Worm (Caenorhabditis elegans) whole organism, young adult: ENCODE data around the gene F26D2.10.

ENCODE experiments used
- B0336.3 ChIP-seq: fragments of 200-800 bp; sonication (Bioruptor generic); IDR thresholded peaks from 2 replicates; pipeline ENCODE4 v1.3.6; 2022; ENCODE audit warnings: missing genetic modification characterization, missing compliant biosample characterization
- C17E4.6 ChIP-seq: fragments of 200-800 bp; sonication (Bioruptor generic); IDR thresholded peaks from 2 replicates; pipeline ENCODE4 v1.3.6; 2022; ENCODE audit warnings: missing genetic modification reagents, missing genetic modification characterization, missing compliant biosample characterization
- F10E7.11 ChIP-seq: sonication (generic microtip); optimal IDR thresholded peaks from 2 replicates; lab custom pipeline; 2017; ENCODE audit warnings: mild to moderate bottlenecking, missing genetic modification characterization, moderate library complexity, missing compliant biosample characterization
- F37B4.10 ChIP-seq: fragments of 200-800 bp; sonication (Bioruptor generic); IDR thresholded peaks from 2 replicates; pipeline ENCODE4 v1.3.6; 2022; ENCODE audit warnings: missing genetic modification characterization, missing compliant biosample characterization
- F55B11.4 ChIP-seq: sonication (generic microtip); optimal IDR thresholded peaks from 2 replicates; lab custom pipeline; 2016; ENCODE audit warnings: missing compliant biosample characterization, missing genetic modification characterization, borderline replicate concordance; ENCODE audit not compliant: insufficient read depth
- T26A5.8 ChIP-seq: sonication (generic microtip); optimal IDR thresholded peaks from 2 replicates; lab custom pipeline; 2016; ENCODE audit warnings: missing genetic modification characterization, missing compliant biosample characterization
- Y53G8AR.9 ChIP-seq: fragments of 200-800 bp; sonication (Bioruptor generic); conservative IDR thresholded peaks from 2 replicates; pipeline ENCODE4 v1.3.6; 2022; ENCODE audit warnings: missing genetic modification reagents, missing genetic modification characterization, missing compliant biosample characterization
- Y56A3A.18 ChIP-seq: fragments of 200-800 bp; sonication (Bioruptor generic); IDR thresholded peaks from 2 replicates; pipeline ENCODE4 v1.3.6; 2022; ENCODE audit warnings: missing genetic modification reagents, missing genetic modification characterization, missing compliant biosample characterization
- ZK185.1 ChIP-seq: sonication (generic microtip); optimal IDR thresholded peaks from 2 replicates; lab custom pipeline; 2016; ENCODE audit warnings: mild to moderate bottlenecking, missing genetic modification characterization, missing compliant biosample characterization; ENCODE audit not compliant: poor library complexity, severe bottlenecking
- aptf-2 ChIP-seq: fragments of 200-800 bp; sonication (Bioruptor generic); conservative IDR thresholded peaks from 2 replicates; pipeline ENCODE4 v1.3.6; 2022; ENCODE audit warnings: missing genetic modification reagents, missing genetic modification characterization, missing compliant biosample characterization
- attf-6 ChIP-seq: fragments of 200-800 bp; sonication (Bioruptor generic); IDR thresholded peaks from 2 replicates; pipeline ENCODE4 v1.3.6; 2022; ENCODE audit warnings: missing genetic modification reagents, missing genetic modification characterization, missing compliant biosample characterization
- bed-1 ChIP-seq: fragments of 200-800 bp; sonication (Bioruptor generic); IDR thresholded peaks from 2 replicates; pipeline ENCODE4 v1.3.6; 2022; ENCODE audit warnings: missing genetic modification reagents, missing genetic modification characterization, missing compliant biosample characterization
- ccch-3 ChIP-seq: fragments of 200-800 bp; sonication (Bioruptor generic); optimal IDR thresholded peaks from 2 replicates; lab custom pipeline; 2018; ENCODE audit warnings: mild to moderate bottlenecking, missing genetic modification characterization, missing compliant biosample characterization
- cebp-1 ChIP-seq, 2 experiments: fragments of 200-800 bp in 1 of 2; sonication (Bioruptor generic) in 1 of 2; sonication (generic microtip) in 1 of 2; IDR thresholded peaks in 1 of 2; optimal IDR thresholded peaks in 1 of 2; 2 replicates each; pipeline versions ENCODE4 v1.3.6 to Lab custom; 2017 to 2022; ENCODE audit warnings: missing compliant biosample characterization in 2 of 2, missing genetic modification characterization in 2 of 2, mild to moderate bottlenecking in 1 of 2, missing genetic modification reagents in 1 of 2, moderate library complexity in 1 of 2
- ceh-100 ChIP-seq: fragments of 200-800 bp; sonication (Bioruptor generic); IDR thresholded peaks from 2 replicates; pipeline ENCODE4 v1.3.6; 2022; ENCODE audit warnings: missing genetic modification reagents, missing genetic modification characterization, missing compliant biosample characterization
- ceh-27 ChIP-seq: fragments of 200-800 bp; sonication (Bioruptor generic); optimal IDR thresholded peaks from 2 replicates; lab custom pipeline; 2018; ENCODE audit warnings: mild to moderate bottlenecking, missing genetic modification characterization, moderate library complexity, missing compliant biosample characterization
- ceh-40 ChIP-seq: fragments of 200-800 bp; sonication (Bioruptor generic); IDR thresholded peaks from 2 replicates; pipeline ENCODE4 v1.3.6; 2022; ENCODE audit warnings: missing genetic modification characterization, missing compliant biosample characterization
- ceh-79 ChIP-seq: sonication (generic microtip); optimal IDR thresholded peaks from 2 replicates; lab custom pipeline; 2017; ENCODE audit warnings: mild to moderate bottlenecking, missing genetic modification characterization, missing compliant biosample characterization
- ceh-91 ChIP-seq: fragments of 200-800 bp; sonication (Bioruptor generic); IDR thresholded peaks from 2 replicates; pipeline ENCODE4 v1.3.6; 2022; ENCODE audit warnings: missing genetic modification reagents, missing genetic modification characterization, missing compliant biosample characterization
- efl-1 ChIP-seq: fragments of 150-350 bp; optimal IDR thresholded peaks from 2 replicates; lab custom pipeline; 2014; ENCODE audit warnings: missing biosample characterization, missing genetic modification reagents, missing genetic modification characterization
- ekl-4 ChIP-seq: fragments of 200-800 bp; sonication (Bioruptor generic); IDR thresholded peaks from 2 replicates; pipeline ENCODE4 v1.3.6; 2022; ENCODE audit warnings: missing genetic modification reagents, missing genetic modification characterization, missing compliant biosample characterization
- ets-4 ChIP-seq: fragments of 200-800 bp; sonication (Bioruptor generic); optimal IDR thresholded peaks from 2 replicates; lab custom pipeline; 2018; ENCODE audit warnings: mild to moderate bottlenecking, missing genetic modification characterization, missing compliant biosample characterization
- hlh-26 ChIP-seq: fragments of 200-800 bp; sonication (Bioruptor generic); conservative IDR thresholded peaks from 2 replicates; pipeline ENCODE4 v1.3.6; 2022; ENCODE audit warnings: missing genetic modification reagents, missing genetic modification characterization, missing compliant biosample characterization
- hmg-20 ChIP-seq: fragments of 200-800 bp; sonication (Bioruptor generic); IDR thresholded peaks from 2 replicates; pipeline ENCODE4 v1.3.6; 2022; ENCODE audit warnings: missing genetic modification reagents, missing genetic modification characterization, missing compliant biosample characterization
- hrde-1 ChIP-seq: sonication (generic microtip); optimal IDR thresholded peaks from 2 replicates; lab custom pipeline; 2016; ENCODE audit warnings: missing genetic modification characterization, mild to moderate bottlenecking, missing compliant biosample characterization, moderate library complexity, missing genotype, missing genetic modification reagents, borderline replicate concordance
- hsf-1 ChIP-seq: fragments of 200-800 bp; sonication (Bioruptor generic); IDR thresholded peaks from 2 replicates; pipeline ENCODE4 v1.3.6; 2022; ENCODE audit warnings: missing genetic modification reagents, missing genetic modification characterization, missing compliant biosample characterization
- let-607 ChIP-seq, 2 experiments: fragments of 200-800 bp in 1 of 2; sonication (Bioruptor generic) in 1 of 2; sonication (generic microtip) in 1 of 2; optimal IDR thresholded peaks; 2 replicates each; lab custom pipeline; 2016 to 2018; ENCODE audit warnings: mild to moderate bottlenecking in 2 of 2, missing compliant biosample characterization in 2 of 2, missing genetic modification characterization in 2 of 2, moderate library complexity in 2 of 2, missing genotype in 1 of 2
- lsl-1 ChIP-seq: fragments of 200-800 bp; sonication (Bioruptor generic); optimal IDR thresholded peaks from 2 replicates; lab custom pipeline; 2018; ENCODE audit warnings: mild to moderate bottlenecking, missing genetic modification characterization, moderate library complexity, missing compliant biosample characterization
- madf-10 ChIP-seq: sonication (generic microtip); optimal IDR thresholded peaks from 2 replicates; lab custom pipeline; 2016; ENCODE audit warnings: mild to moderate bottlenecking, missing genetic modification characterization, missing compliant biosample characterization
- madf-3 ChIP-seq: fragments of 200-800 bp; sonication (Bioruptor generic); IDR thresholded peaks from 2 replicates; pipeline ENCODE4 v1.3.6; 2022; ENCODE audit warnings: missing genetic modification reagents, missing genetic modification characterization, missing compliant biosample characterization
- madf-6 ChIP-seq: fragments of 200-800 bp; sonication (Bioruptor generic); IDR thresholded peaks from 2 replicates; pipeline ENCODE4 v1.3.6; 2022; ENCODE audit warnings: missing genetic modification reagents, missing genetic modification characterization, missing compliant biosample characterization
- mes-4 ChIP-seq: sonication (generic microtip); optimal IDR thresholded peaks from 2 replicates; lab custom pipeline; 2016; ENCODE audit warnings: missing genotype, missing genetic modification characterization, missing compliant biosample characterization
- mxl-1 ChIP-seq: sonication (generic microtip); optimal IDR thresholded peaks from 2 replicates; lab custom pipeline; 2016; ENCODE audit warnings: missing genetic modification characterization, missing compliant biosample characterization
- nhr-120 ChIP-seq: fragments of 200-800 bp; sonication (Bioruptor generic); IDR thresholded peaks from 2 replicates; pipeline ENCODE4 v1.3.6; 2022; ENCODE audit warnings: missing genetic modification characterization, missing compliant biosample characterization
- nhr-80 ChIP-seq: sonication (generic microtip); optimal IDR thresholded peaks from 2 replicates; lab custom pipeline; 2016; ENCODE audit warnings: missing genetic modification characterization, missing compliant biosample characterization
- pha-4 ChIP-seq: fragments of 150-350 bp; sonication (generic microtip); optimal IDR thresholded peaks from 2 replicates; lab custom pipeline; 2014; ENCODE audit warnings: missing biosample characterization, missing genetic modification reagents, missing genetic modification characterization
- rec-8 ChIP-seq, 2 experiments: sonication (generic microtip); optimal IDR thresholded peaks; 2 replicates each; lab custom pipeline; 2016; ENCODE audit warnings: mild to moderate bottlenecking in 2 of 2, missing genetic modification characterization in 2 of 2, missing genetic modification reagents in 2 of 2, missing genotype in 2 of 2, missing biosample characterization in 1 of 2, missing compliant biosample characterization in 1 of 2, moderate library complexity in 1 of 2
- sptf-2 ChIP-seq: fragments of 200-800 bp; sonication (Bioruptor generic); optimal IDR thresholded peaks from 2 replicates; lab custom pipeline; 2018; ENCODE audit warnings: mild to moderate bottlenecking, missing genetic modification characterization, missing compliant biosample characterization
- tlf-1 ChIP-seq: fragments of 200-800 bp; sonication (Bioruptor generic); optimal IDR thresholded peaks from 2 replicates; lab custom pipeline; 2018; ENCODE audit warnings: mild to moderate bottlenecking, missing genetic modification characterization, missing compliant biosample characterization
- unc-62 ChIP-seq: fragments of 150-350 bp; optimal IDR thresholded peaks from 2 replicates; lab custom pipeline; 2014; ENCODE audit warnings: missing biosample characterization, missing genetic modification reagents, missing genetic modification characterization
- ztf-18 ChIP-seq: sonication (generic microtip); optimal IDR thresholded peaks from 2 replicates; lab custom pipeline; 2016; ENCODE audit warnings: missing genotype, mild to moderate bottlenecking, missing genetic modification characterization, missing compliant biosample characterization
- ztf-25 ChIP-seq: fragments of 200-800 bp; sonication (Bioruptor generic); IDR thresholded peaks from 2 replicates; pipeline ENCODE4 v1.3.6; 2022; ENCODE audit warnings: missing genetic modification reagents, missing genetic modification characterization, missing compliant biosample characterization

The F26D2.10 gene

DNA sequence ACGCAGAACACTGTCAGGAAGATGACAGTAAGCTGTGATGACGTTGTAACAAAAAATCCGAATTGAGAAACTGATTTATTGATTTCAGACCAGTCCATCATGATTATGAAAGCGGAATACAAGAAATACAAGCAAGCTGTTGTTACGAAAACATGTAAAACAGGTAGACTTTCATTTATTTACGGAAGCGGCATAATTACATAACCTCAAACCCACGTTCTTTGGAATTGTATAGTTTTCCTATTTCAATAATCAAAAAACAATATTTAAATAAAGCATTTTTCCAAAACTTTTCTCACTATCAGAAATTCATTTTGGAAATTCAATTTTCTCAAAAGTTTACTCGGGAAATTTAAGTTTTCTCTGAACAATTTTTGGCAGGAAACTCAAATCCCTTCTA is 29.3 kb upstream of the F26D2.10 start, which contains the start of gene str-15:
Gene str-15 (minus strand): TSS at position 101 of the 400 bp plus-strand sequence.
- no peak for TF ChIP-seq T26A5.8 (tag; lab: Kevin White, UChicago)
- no peak for TF ChIP-seq F10E7.11

DNA sequence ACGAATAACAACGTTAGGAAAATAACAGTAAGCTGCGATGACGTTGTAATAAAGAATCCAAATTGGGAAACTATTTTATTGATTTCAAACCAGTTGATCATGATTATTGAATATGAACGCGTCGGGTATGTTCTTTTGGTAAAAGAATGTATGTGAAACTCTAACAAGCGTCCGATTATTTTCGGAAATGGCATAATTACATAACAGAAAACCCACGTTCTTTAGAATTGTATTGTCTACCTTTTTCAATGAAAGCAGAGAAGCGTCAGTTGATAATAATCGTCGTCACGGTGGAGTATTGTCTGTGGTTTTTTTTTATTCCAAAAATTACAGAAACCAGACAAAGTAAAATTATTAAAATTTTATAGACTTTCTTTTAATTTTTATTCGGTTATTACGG is 25.7 kb upstream of the F26D2.10 start, which contains the start of gene str-14:
Gene str-14 (minus strand): TSS at position 101 of the 400 bp plus-strand sequence.
- no peak for TF ChIP-seq madf-3 (GFP tag; lab: Robert Waterston, UW)
- TF ChIP-seq ztf-18 (tag; lab: Kevin White, UChicago): no peak
- TF ChIP-seq ceh-27: no peak
- no peak for TF ChIP-seq C17E4.6 (GFP tag; lab: Robert Waterston, UW)
- no peak for TF ChIP-seq ets-4 (GFP tag; lab: Kevin White, UChicago)
- no peak for TF ChIP-seq tlf-1 (GFP tag; lab: Kevin White, UChicago)
- TF ChIP-seq mxl-1: no peak
- TF ChIP-seq hrde-1 (tag; lab: Kevin White, UChicago): no peak
- TF ChIP-seq F55B11.4 (tag; lab: Kevin White, UChicago): no peak
- no peak for TF ChIP-seq rec-8 (tag; optimal IDR thresholded peaks at IDR 0.05; lab: Kevin White, UChicago)
- no peak for TF ChIP-seq hmg-20 (GFP tag; lab: Robert Waterston, UW)

- TF ChIP-seq let-607 (tag; optimal IDR thresholded peaks at IDR 0.05; lab: Kevin White, UChicago) (no peak), ceh-40 (GFP tag; lab: Robert Waterston, UW) (no peak), tlf-1 (GFP tag; lab: Kevin White, UChicago) (no peak), Y53G8AR.9 (GFP tag; lab: Robert Waterston, UW) (no peak), ceh-100 (GFP tag; lab: Robert Waterston, UW) (no peak), unc-62 (GFP tag; lab: Kevin White, UChicago) (no peak), nhr-120 (no peak), B0336.3 (GFP tag; lab: Robert Waterston, UW) (no peak), efl-1 (GFP tag; lab: Kevin White, UChicago) (no peak), hlh-26 (GFP tag; lab: Robert Waterston, UW) (no peak), mes-4 (tag; lab: Kevin White, UChicago) (no peak), F37B4.10 (GFP tag; lab: Robert Waterston, UW) (no peak), cebp-1 (GFP tag; IDR thresholded peaks at IDR 0.05; lab: Robert Waterston, UW) (no peak), cebp-1 (tag; optimal IDR thresholded peaks at IDR 0.05; lab: Kevin White, UChicago) (no peak)
Measured at ce11 chrV:16447735-16448134, 18.3 kb upstream of the F26D2.10 start, which contains the start of gene T08G3.13. T08G3.13 (plus strand) TSS chrV:16448035.

- TF ChIP-seq aptf-2 (GFP tag; lab: Robert Waterston, UW): no peak
Measured at ce11 chrV:16446191-16446590, 16.8 kb upstream of the F26D2.10 start.

- no peak for TF ChIP-seq nhr-80 (tag; lab: Kevin White, UChicago)
- no peak for TF ChIP-seq Y56A3A.18
- TF ChIP-seq ZK185.1 (tag; lab: Kevin White, UChicago): no peak
- no peak for TF ChIP-seq F10E7.11
- no peak for TF ChIP-seq lsl-1 (GFP tag; lab: Kevin White, UChicago)
- TF ChIP-seq ceh-91: no peak
- TF ChIP-seq ccch-3 (GFP tag; lab: Kevin White, UChicago): no peak
- TF ChIP-seq mxl-1: no peak
- no peak for TF ChIP-seq aptf-2 (GFP tag; lab: Robert Waterston, UW)
- no peak for TF ChIP-seq attf-6 (GFP tag; lab: Robert Waterston, UW)
- no peak for TF ChIP-seq madf-6 (GFP tag; lab: Robert Waterston, UW)
- no peak for TF ChIP-seq hsf-1 (GFP tag; lab: Robert Waterston, UW)
- no peak for TF ChIP-seq ztf-25 (GFP tag; lab: Robert Waterston, UW)
- no peak for TF ChIP-seq sptf-2 (GFP tag; lab: Kevin White, UChicago)
- no peak for TF ChIP-seq madf-10
- no peak for TF ChIP-seq pha-4 (tag; lab: Kevin White, UChicago)
- TF ChIP-seq bed-1 (GFP tag; lab: Robert Waterston, UW): no peak
- TF ChIP-seq ceh-79: no peak
- no peak for TF ChIP-seq ekl-4 (GFP tag; lab: Robert Waterston, UW)
Measured at ce11 chrV:16445676-16446075, 16.3 kb upstream of the F26D2.10 start, which contains the start of gene T08G3.6. T08G3.6 (plus strand) TSS chrV:16445976.
